ENCODE assay signal across 2 fruit fly cellular contexts in the genomic region with DNA sequence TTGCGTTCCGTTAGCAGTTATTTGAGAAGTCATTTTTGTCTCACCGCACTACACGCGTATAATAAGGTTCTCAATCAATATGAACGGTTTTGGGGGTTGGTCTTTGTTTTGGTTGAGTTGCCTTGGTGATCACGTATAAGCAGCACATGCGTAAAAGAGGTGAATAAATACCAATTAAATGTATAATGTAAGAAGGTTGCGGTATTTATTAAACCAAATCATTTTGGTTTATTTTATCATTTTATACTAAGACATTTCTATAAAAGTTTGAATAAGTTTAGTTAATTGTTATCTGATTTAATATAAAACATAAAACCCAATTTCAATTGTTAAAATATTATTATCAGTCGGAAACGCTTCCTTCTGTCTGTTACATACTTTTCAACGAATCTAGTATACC.
A peak's percentile ranks its signal among the peaks of the same experiment; 100 is the strongest.
TF ChIP-seq lines count a peak whose summit lies in the region.

A gene (minus strand): TSS at position 101 of the 400 bp plus-strand sequence.

- no peak for TF ChIP-seq CTCF in whole organism, embryonic (GFP tag; optimal IDR thresholded peaks at IDR 0.05; lab: Kevin White, UChicago)

TF ChIP-seq in whole organism, embryonic, 481 proteins besides CTCF, POLR2A, EP300 and RAD21:
- TF ChIP-seq sens (GFP tag; lab: Kevin White, UChicago): peak; percentile 67
- TF ChIP-seq onecut (GFP tag; IDR thresholded peaks at IDR 0.05; lab: Robert Waterston, UW): 0 out of 2 replicates have a peak, but pooled peaks have one; percentile 10
- no peak for TF ChIP-seq lab (GFP tag; optimal IDR thresholded peaks at IDR 0.05; lab: Kevin White, UChicago)
- peak; percentile 27 for TF ChIP-seq ewg (GFP tag; optimal IDR thresholded peaks at IDR 0.05; lab: Kevin White, UChicago)
TF ChIP-seq in whole organism, embryonic: peak in this region for 3.

TF ChIP-seq in whole organism, prepupa, 60 proteins besides CTCF, POLR2A, EP300 and RAD21:
- TF ChIP-seq dac (GFP tag; optimal IDR thresholded peaks at IDR 0.05; lab: Kevin White, UChicago): no peak
- peak; percentile 34 for TF ChIP-seq CG6808 (GFP tag; optimal IDR thresholded peaks at IDR 0.05; lab: Kevin White, UChicago)
